Fruit fly (Drosophila melanogaster): ENCODE results near the gene nAChRbeta2.

The nAChRbeta2 gene

dm6 chr3R:24543033-24543675 lies 28.2 kb upstream of the nAChRbeta2 start:
- TF ChIP-seq CG8159 (tag; optimal IDR thresholded peaks at IDR 0.05) (peak; percentile 73), CG12605 (GFP tag; IDR thresholded peaks at IDR 0.05) (peak; percentile 93), Pif1B (GFP tag; optimal IDR thresholded peaks at IDR 0.05) (peak; percentile 89), CG17806 (tag; optimal IDR thresholded peaks at IDR 0.05) (peak; percentile 64), Snoo (tag; optimal IDR thresholded peaks at IDR 0.05) (peak; percentile 92), CG9948 (tag; optimal IDR thresholded peaks at IDR 0.05) (peak; percentile 68), CG8301 (tag; optimal IDR thresholded peaks at IDR 0.05) (no peak), gl (tag; optimal IDR thresholded peaks at IDR 0.05) (peak; percentile 52), CG10348 (GFP tag; IDR thresholded peaks at IDR 0.05) (peak; percentile 70; the same call in 1 of the 2 replicates), CG13204 (GFP tag; optimal IDR thresholded peaks at IDR 0.05) (no peak), Ets98B (GFP tag; IDR thresholded peaks at IDR 0.05) (peak; percentile 97), Pif1A (GFP tag; optimal IDR thresholded peaks at IDR 0.05) (peak; percentile 92), CG4496 (GFP tag; IDR thresholded peaks at IDR 0.05) (peak; percentile 96), CG34367 (tag; optimal IDR thresholded peaks at IDR 0.05) (peak; percentile 87), CG15710 (tag; optimal IDR thresholded peaks at IDR 0.05) (peak; percentile 90), fd96Ca (GFP tag; IDR thresholded peaks at IDR 0.05) (peak; percentile 88), D1 (tag; optimal IDR thresholded peaks at IDR 0.05) (no peak), rn (GFP tag; IDR thresholded peaks at IDR 0.05) (peak; percentile 84), EcR (GFP tag; optimal IDR thresholded peaks at IDR 0.05) (peak; percentile 37), CG32121 (GFP tag; IDR thresholded peaks at IDR 0.05) (peak; percentile 96), CG14655 (GFP tag; optimal IDR thresholded peaks at IDR 0.05) (no peak)

- TF ChIP-seq Pif1B (GFP tag; optimal IDR thresholded peaks at IDR 0.05), result no peak
- TF ChIP-seq rn (GFP tag; IDR thresholded peaks at IDR 0.05), result no peak
- no peak for TF ChIP-seq Pif1A (GFP tag; optimal IDR thresholded peaks at IDR 0.05)
- no peak for TF ChIP-seq CG9948 (tag; optimal IDR thresholded peaks at IDR 0.05)
Measured at dm6 chr3R:24530328-24530727, 15.4 kb upstream of the nAChRbeta2 start, which contains the start of the genes CG13623 and ana1. CG13623 (minus strand) TSS chr3R:24530558. ana1 (plus strand) TSS chr3R:24530576.

- TF ChIP-seq CG9948 (tag; optimal IDR thresholded peaks at IDR 0.05), result no peak
- no peak for TF ChIP-seq CG17806 (tag; optimal IDR thresholded peaks at IDR 0.05)
Measured at dm6 chr3R:24527845-24528244, 12.9 kb upstream of the nAChRbeta2 start, which contains the start of gene CG6607. CG6607 (plus strand) TSS chr3R:24528047.

- TF ChIP-seq Snoo (tag; optimal IDR thresholded peaks at IDR 0.05), result no peak
- TF ChIP-seq D1 (tag; optimal IDR thresholded peaks at IDR 0.05), result no peak
- TF ChIP-seq CG4496 (GFP tag; IDR thresholded peaks at IDR 0.05), result peak; percentile 73
- TF ChIP-seq CG10348 (GFP tag; IDR thresholded peaks at IDR 0.05), result no peak
- TF ChIP-seq rn (GFP tag; IDR thresholded peaks at IDR 0.05), result peak; percentile 54; the same call in 1 of the 2 replicates
- peak; percentile 46 for TF ChIP-seq EcR (GFP tag; optimal IDR thresholded peaks at IDR 0.05)
- TF ChIP-seq Ets98B (GFP tag; IDR thresholded peaks at IDR 0.05), result peak; percentile 33; the same call in 1 of the 2 replicates
- no peak for TF ChIP-seq CG9948 (tag; optimal IDR thresholded peaks at IDR 0.05)
- peak; percentile 68; the same call in 1 of the 3 replicates for TF ChIP-seq fd96Ca (GFP tag; IDR thresholded peaks at IDR 0.05)
- no peak for TF ChIP-seq CG14655 (GFP tag; optimal IDR thresholded peaks at IDR 0.05)
- no peak for TF ChIP-seq CG12605 (GFP tag; IDR thresholded peaks at IDR 0.05)
Measured at dm6 chr3R:24525983-24526661, 11.2 kb upstream of the nAChRbeta2 start.

dm6 chr3R:24524426-24524974 lies 9.6 kb upstream of the nAChRbeta2 start, which contains the start of gene Jhbp12:
Jhbp12 (plus strand) TSS chr3R:24524794.
- TF ChIP-seq Snoo (tag; optimal IDR thresholded peaks at IDR 0.05) (no peak), CG12605 (GFP tag; IDR thresholded peaks at IDR 0.05) (no peak), EcR (GFP tag; optimal IDR thresholded peaks at IDR 0.05) (peak; percentile 76), gl (tag; optimal IDR thresholded peaks at IDR 0.05) (no peak), fd96Ca (GFP tag; IDR thresholded peaks at IDR 0.05) (0 out of 3 replicates have a peak, but pooled peaks have one; percentile 24), CG17806 (tag; optimal IDR thresholded peaks at IDR 0.05) (no peak)

dm6 chr3R:24523578-24523977 lies 8.7 kb upstream of the nAChRbeta2 start, which contains the start of gene CG13622:
CG13622 (minus strand) TSS chr3R:24523678.
- TF ChIP-seq Ets98B (GFP tag; IDR thresholded peaks at IDR 0.05) (no peak), EcR (GFP tag; optimal IDR thresholded peaks at IDR 0.05) (no peak), CG15710 (tag; optimal IDR thresholded peaks at IDR 0.05) (no peak), CG32121 (GFP tag; IDR thresholded peaks at IDR 0.05) (no peak), Pif1B (GFP tag; optimal IDR thresholded peaks at IDR 0.05) (no peak), CG13204 (GFP tag; optimal IDR thresholded peaks at IDR 0.05) (no peak)

Data from whole organism, pupa.